Fruit fly (Drosophila melanogaster): ENCODE results near the gene RpL37A.

RpL37A gene

dm6 chr2L:5116489-5116888 is 45.7 kb downstream of the RpL37A start:
- TF ChIP-seq CG6276 (GFP tag; optimal IDR thresholded peaks at IDR 0.05), result no peak
- no peak for TF ChIP-seq spab (GFP tag; optimal IDR thresholded peaks at IDR 0.05)
- TF ChIP-seq CG15336 (GFP tag; IDR thresholded peaks at IDR 0.05), result no peak
- TF ChIP-seq fd85E (GFP tag; optimal IDR thresholded peaks at IDR 0.05), result no peak
- TF ChIP-seq Hr39 (GFP tag; optimal IDR thresholded peaks at IDR 0.05), result no peak
- no peak for TF ChIP-seq pdm3 (GFP tag; optimal IDR thresholded peaks at IDR 0.05)
- TF ChIP-seq acj6 (GFP tag; optimal IDR thresholded peaks at IDR 0.05), result no peak
- no peak for TF ChIP-seq dac (GFP tag; optimal IDR thresholded peaks at IDR 0.05)
- TF ChIP-seq CG11902 (GFP tag; optimal IDR thresholded peaks at IDR 0.05), result no peak
- no peak for TF ChIP-seq cyc (GFP tag; optimal IDR thresholded peaks at IDR 0.05)
- no peak for TF ChIP-seq Blimp-1 (GFP tag; optimal IDR thresholded peaks at IDR 0.05)
- no peak for TF ChIP-seq Ets96B (tag; optimal IDR thresholded peaks at IDR 0.05)
- no peak for TF ChIP-seq Eip78C (GFP tag)

- TF ChIP-seq pdm3 (GFP tag; optimal IDR thresholded peaks at IDR 0.05) (no peak), svp (GFP tag) (no peak), CG15336 (GFP tag; IDR thresholded peaks at IDR 0.05) (no peak), achi (GFP tag; optimal IDR thresholded peaks at IDR 0.05) (no peak), CG10669 (GFP tag; optimal IDR thresholded peaks at IDR 0.05) (no peak), acj6 (GFP tag; optimal IDR thresholded peaks at IDR 0.05) (peak; percentile 7), Hr4 (GFP tag; optimal IDR thresholded peaks at IDR 0.05) (no peak), CG10631 (GFP tag; optimal IDR thresholded peaks at IDR 0.05) (no peak), esn (GFP tag; optimal IDR thresholded peaks at IDR 0.05) (peak; percentile 31), CG11762 (GFP tag; optimal IDR thresholded peaks at IDR 0.05; ENCODE audit: insufficient read depth) (no peak), Eip78C (GFP tag) (peak; percentile 61), fkh (GFP tag; optimal IDR thresholded peaks at IDR 0.05) (peak; percentile 56)
These were observed 46.3 kb downstream of the RpL37A start for dm6 chr2L:5117054-5117453.

- TF ChIP-seq CG10669 (GFP tag; optimal IDR thresholded peaks at IDR 0.05) (no peak), ss (GFP tag; optimal IDR thresholded peaks at IDR 0.05) (no peak), esn (GFP tag; optimal IDR thresholded peaks at IDR 0.05) (no peak), Smox (GFP tag; optimal IDR thresholded peaks at IDR 0.05) (no peak), CG6276 (GFP tag; optimal IDR thresholded peaks at IDR 0.05) (no peak), Met (GFP tag; optimal IDR thresholded peaks at IDR 0.05) (no peak), CG11294 (GFP tag; IDR thresholded peaks at IDR 0.05) (no peak), dsx (GFP tag; optimal IDR thresholded peaks at IDR 0.05; ENCODE audit: poor library complexity, severe bottlenecking) (no peak), lz (GFP tag; optimal IDR thresholded peaks at IDR 0.05) (no peak)
These were observed 48.9 kb downstream of the RpL37A start for dm6 chr2L:5119640-5120039.

Measured in whole organism, prepupa.